Worm (Caenorhabditis elegans): Measurements from ENCODE around the gene srj-32.
"Not testable (repeated sequence)": the region's sequence is repeated elsewhere in the genome, so short reads cannot be mapped to it uniquely, and the experiment has no call there.

Gene srj-32

ce11 chrV:7304506-7304905, 7.3 kb upstream of the srj-32 start, which contains the start of gene F07G11.2:
Gene F07G11.2 (plus strand): TSS chrV:7304806.
- TF ChIP-seq rcor-1 (GFP tag; IDR thresholded peaks at IDR 0.05); Y95B8A.8 (GFP tag; IDR thresholded peaks at IDR 0.05); F57A8.1 (GFP tag; optimal IDR thresholded peaks at IDR 0.05): not testable (repeated sequence)

DNA sequence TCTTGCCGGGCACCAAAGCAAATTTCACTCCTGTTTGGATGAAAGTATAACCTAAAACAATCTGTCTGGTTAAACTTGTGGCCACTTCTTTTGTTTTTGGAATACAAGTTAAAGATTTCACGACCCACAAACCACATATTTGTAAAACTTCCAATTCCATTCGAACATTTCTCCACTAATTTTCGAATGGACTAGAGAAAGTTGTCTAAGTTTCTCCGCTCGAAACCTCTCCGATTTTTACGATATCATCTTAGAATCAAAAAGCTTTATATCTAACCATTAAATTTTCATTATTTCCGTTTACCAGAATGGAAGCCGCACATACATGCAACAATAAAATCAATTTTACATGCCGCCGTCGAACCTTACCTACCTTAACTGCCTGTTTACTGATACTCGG, 1.3 kb upstream of the srj-32 start, which contains the start of gene F07G11.3:
F07G11.3 (plus strand) TSS at position 301 of the 400 bp plus-strand sequence.
- TF ChIP-seq Y53F4B.3 (GFP tag; IDR thresholded peaks at IDR 0.05) (no peak), C06A6.2 (GFP tag; conservative IDR thresholded peaks at IDR 0.05) (no peak), ccch-3 (GFP tag; optimal IDR thresholded peaks at IDR 0.05) (no peak), ztf-28 (GFP tag; IDR thresholded peaks at IDR 0.05) (no peak), pha-4 (tag; optimal IDR thresholded peaks at IDR 0.05) (no peak), D2030.7 (GFP tag; IDR thresholded peaks at IDR 0.05) (no peak), B0035.1 (tag; optimal IDR thresholded peaks at IDR 0.05) (no peak), F22D6.2 (tag; optimal IDR thresholded peaks at IDR 0.05) (no peak), egl-44 (GFP tag; IDR thresholded peaks at IDR 0.05) (no peak), madf-6 (GFP tag; IDR thresholded peaks at IDR 0.05) (no peak)

- TF ChIP-seq efl-1 (GFP tag; optimal IDR thresholded peaks at IDR 0.05): no peak
- TF ChIP-seq lir-1 (GFP tag; conservative IDR thresholded peaks at IDR 0.05): no peak
- no peak for TF ChIP-seq nfya-1 (tag; optimal IDR thresholded peaks at IDR 0.05; ENCODE audit: borderline replicate concordance, insufficient read depth)
- no peak for TF ChIP-seq T26A5.8 (tag; optimal IDR thresholded peaks at IDR 0.05)
- TF ChIP-seq rcor-1 (GFP tag; IDR thresholded peaks at IDR 0.05): no peak
- TF ChIP-seq rpc-1 (optimal IDR thresholded peaks at IDR 0.05): no peak
- TF ChIP-seq rpc-1 (tag; optimal IDR thresholded peaks at IDR 0.05): no peak
- no peak for TF ChIP-seq bed-1 (GFP tag; IDR thresholded peaks at IDR 0.05)
- TF ChIP-seq unc-62 (GFP tag; optimal IDR thresholded peaks at IDR 0.05): no peak
- no peak for TF ChIP-seq egl-44 (GFP tag; IDR thresholded peaks at IDR 0.05)
- TF ChIP-seq repo-1 (tag; optimal IDR thresholded peaks at IDR 0.05): no peak
- no peak for TF ChIP-seq F37B4.10 (GFP tag; IDR thresholded peaks at IDR 0.05)
- TF ChIP-seq let-607 (tag; optimal IDR thresholded peaks at IDR 0.05): no peak
- no peak for TF ChIP-seq Y79H2A.3 (GFP tag; conservative IDR thresholded peaks at IDR 0.05)
- no peak for TF ChIP-seq ceh-100 (GFP tag; IDR thresholded peaks at IDR 0.05)
- no peak for TF ChIP-seq nhr-80 (tag; optimal IDR thresholded peaks at IDR 0.05)
- TF ChIP-seq lin-40 (tag; optimal IDR thresholded peaks at IDR 0.05): no peak
- no peak for TF ChIP-seq ceh-91 (GFP tag; IDR thresholded peaks at IDR 0.05)
- no peak for TF ChIP-seq cebp-2 (GFP tag; IDR thresholded peaks at IDR 0.05)
- TF ChIP-seq dpff-1 (tag; optimal IDR thresholded peaks at IDR 0.05): no peak
These were observed 1.9 kb downstream of the srj-32 start, which contains the start of gene F07G11.4 for ce11 chrV:7295270-7295669. Gene F07G11.4 (minus strand): TSS chrV:7295370.

ce11 chrV:7288699-7289098, 8.5 kb downstream of the srj-32 start, which contains the start of gene C13A2.1:
Gene C13A2.1 (plus strand): TSS chrV:7288999.
- TF ChIP-seq mel-28 (tag; optimal IDR thresholded peaks at IDR 0.05; ENCODE audit: borderline replicate concordance): no peak
- no peak for TF ChIP-seq Y95B8A.8 (GFP tag; IDR thresholded peaks at IDR 0.05)
- TF ChIP-seq hsf-1 (GFP tag; IDR thresholded peaks at IDR 0.05): no peak
- TF ChIP-seq Y53F4B.3 (GFP tag; IDR thresholded peaks at IDR 0.05): no peak
- no peak for TF ChIP-seq hmg-20 (GFP tag; IDR thresholded peaks at IDR 0.05)
- TF ChIP-seq F39B2.1 (GFP tag; IDR thresholded peaks at IDR 0.05): no peak
- no peak for TF ChIP-seq F57C9.4 (tag; optimal IDR thresholded peaks at IDR 0.05)
- no peak for TF ChIP-seq hmg-1.2 (GFP tag; IDR thresholded peaks at IDR 0.05)
- no peak for TF ChIP-seq sea-2 (GFP tag; IDR thresholded peaks at IDR 0.05)
- no peak for TF ChIP-seq F57A8.1 (GFP tag; optimal IDR thresholded peaks at IDR 0.05)
- no peak for TF ChIP-seq cebp-2 (GFP tag; IDR thresholded peaks at IDR 0.05)
- TF ChIP-seq ZK185.1 (tag; optimal IDR thresholded peaks at IDR 0.05; ENCODE audit: poor library complexity, severe bottlenecking): no peak
- no peak for TF ChIP-seq lir-1 (GFP tag; conservative IDR thresholded peaks at IDR 0.05)
- no peak for TF ChIP-seq F22D6.2 (tag; optimal IDR thresholded peaks at IDR 0.05)
- TF ChIP-seq dpff-1 (tag; optimal IDR thresholded peaks at IDR 0.05): no peak
- no peak for TF ChIP-seq sdz-38 (tag; optimal IDR thresholded peaks at IDR 0.05)
- no peak for TF ChIP-seq Y67H2A.10 (GFP tag; conservative IDR thresholded peaks at IDR 0.05)
- TF ChIP-seq F23B12.7 (tag; optimal IDR thresholded peaks at IDR 0.05; ENCODE audit: insufficient read depth): no peak

All from whole organism, young adult.